Worm (Caenorhabditis elegans) whole organism, late embryonic: ENCODE data around the gene nspa-10.
A peak's percentile ranks its signal among the peaks of the same experiment; 100 is the strongest.

Source experiments
- K09A11.1 ChIP-seq: sonication (generic microtip); optimal IDR thresholded peaks from 2 replicates; lab custom pipeline; 2017; ENCODE audit warnings: antibody characterized with exemption, mild to moderate bottlenecking, missing genetic modification characterization, missing compliant biosample characterization; ENCODE audit not compliant: insufficient read depth
- ceh-6 ChIP-seq: fragments of 200-800 bp; sonication (Bioruptor generic); optimal IDR thresholded peaks from 2 replicates; lab custom pipeline; 2018; ENCODE audit warnings: mild to moderate bottlenecking, missing genetic modification characterization, missing compliant biosample characterization
- elt-2 ChIP-seq: sonication (generic microtip); optimal IDR thresholded peaks from 2 replicates; lab custom pipeline; 2016; ENCODE audit warnings: missing genetic modification reagents, missing genetic modification characterization, missing compliant biosample characterization
- ets-4 ChIP-seq: sonication (generic microtip); optimal IDR thresholded peaks from 2 replicates; lab custom pipeline; 2016; ENCODE audit warnings: missing genetic modification characterization, missing compliant biosample characterization
- hlh-30 ChIP-seq: sonication (generic microtip); optimal IDR thresholded peaks from 2 replicates; lab custom pipeline; 2017; ENCODE audit warnings: antibody characterized with exemption, missing genetic modification characterization, missing compliant biosample characterization; ENCODE audit not compliant: insufficient read depth
- pqm-1 ChIP-seq: sonication (generic microtip); optimal IDR thresholded peaks from 2 replicates; lab custom pipeline; 2016; ENCODE audit warnings: missing genetic modification characterization, missing compliant biosample characterization
- ttx-3 ChIP-seq: sonication (generic microtip); optimal IDR thresholded peaks from 2 replicates; lab custom pipeline; 2016; ENCODE audit warnings: missing genetic modification reagents, missing genetic modification characterization, missing compliant biosample characterization
- zip-5 ChIP-seq: sonication (generic microtip); optimal IDR thresholded peaks from 2 replicates; lab custom pipeline; 2016; ENCODE audit warnings: missing genetic modification characterization, missing compliant biosample characterization

DNA sequence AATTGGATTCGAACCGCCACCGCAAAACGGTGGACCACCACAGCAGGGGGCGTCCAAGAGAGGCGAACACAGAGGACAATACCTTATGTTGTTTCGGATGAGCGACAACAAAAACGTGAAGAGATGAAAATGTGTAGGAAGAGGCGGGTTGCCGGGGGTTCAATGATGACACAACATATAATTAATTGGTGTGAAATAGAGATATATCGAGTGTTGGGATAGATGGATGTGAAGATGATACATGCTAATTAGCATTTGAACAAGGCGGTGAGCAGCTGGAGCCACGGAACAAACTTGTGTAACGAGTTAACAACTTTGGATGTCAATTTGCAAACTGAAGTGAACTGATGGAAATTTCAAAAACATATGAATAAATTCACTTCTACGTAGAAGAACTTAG, 42.1 kb upstream of the nspa-10 start:
- no peak for TF ChIP-seq K09A11.1 (tag; lab: Kevin White, UChicago)
- no peak for TF ChIP-seq hlh-30 (tag; lab: Kevin White, UChicago)
- TF ChIP-seq ets-4 (tag; lab: Kevin White, UChicago), result no peak
- TF ChIP-seq pqm-1 (tag; lab: Kevin White, UChicago), result no peak
- TF ChIP-seq zip-5 (tag; lab: Kevin White, UChicago), result no peak
- TF ChIP-seq ceh-6 (GFP tag; lab: Kevin White, UChicago), result peak; percentile 2
- TF ChIP-seq ttx-3 (tag; lab: Kevin White, UChicago), result no peak
- TF ChIP-seq elt-2, result no peak
